Worm (Caenorhabditis elegans): ENCODE data around the gene T06E6.1.

- TF ChIP-seq him-1 (tag; optimal IDR thresholded peaks at IDR 0.05) (no peak), dao-5 (tag; optimal IDR thresholded peaks at IDR 0.05) (no peak)
These were observed 10.1 kb upstream of the T06E6.1 start, which contains the start of gene srh-258 for ce11 chrV:15404859-15405258.
